Fruit fly (Drosophila melanogaster): ENCODE measurements around the gene CG9536.

CG9536 gene

DNA sequence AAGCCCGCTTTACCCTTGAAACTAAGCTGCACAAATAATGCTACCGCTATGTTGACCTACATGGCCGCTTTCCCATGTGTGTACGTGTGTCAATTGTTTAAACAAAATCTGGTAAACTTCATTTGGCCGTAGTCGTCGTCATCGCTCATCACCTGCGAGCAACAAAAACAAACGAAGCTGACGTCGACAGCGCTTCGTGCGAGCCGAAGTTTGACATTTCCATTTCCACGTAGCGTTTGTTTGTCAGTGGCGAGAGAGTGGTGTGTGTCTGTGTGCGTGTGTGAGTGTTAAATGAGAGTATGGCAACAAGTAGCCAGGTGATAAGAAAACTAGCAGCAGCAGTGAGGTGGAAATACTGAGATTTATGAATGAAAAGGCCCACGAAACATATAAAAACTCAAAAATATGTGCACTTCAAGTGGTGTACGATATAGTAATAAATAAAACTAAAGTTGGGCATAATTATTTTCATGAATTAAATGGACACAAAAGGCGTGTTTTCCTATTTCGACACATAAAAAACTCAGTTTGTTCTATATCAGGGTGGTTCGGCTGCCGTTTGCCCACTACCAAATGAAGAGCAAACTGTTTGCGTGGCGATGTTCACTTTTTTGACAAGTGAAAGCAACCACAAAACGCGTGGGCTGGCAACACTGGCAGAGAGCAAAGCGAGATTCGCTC lies 2.6 kb upstream of the CG9536 start (continued):
- TF ChIP-seq CG8281 (tag; optimal IDR thresholded peaks at IDR 0.05): no peak
- TF ChIP-seq HLH54F (GFP tag; optimal IDR thresholded peaks at IDR 0.05): no peak
- TF ChIP-seq repo (GFP tag; optimal IDR thresholded peaks at IDR 0.05): no peak
- no peak for TF ChIP-seq ara (GFP tag; IDR thresholded peaks at IDR 0.05)
- peak; percentile 61 for TF ChIP-seq CG18599 (GFP tag; optimal IDR thresholded peaks at IDR 0.05)
- TF ChIP-seq CG17359 (tag; optimal IDR thresholded peaks at IDR 0.05): peak; percentile 39
- no peak for TF ChIP-seq cad (GFP tag; optimal IDR thresholded peaks at IDR 0.05)
- no peak for TF ChIP-seq tgo (GFP tag; IDR thresholded peaks at IDR 0.05)
- TF ChIP-seq Dp (GFP tag; optimal IDR thresholded peaks at IDR 0.05): no peak
- TF ChIP-seq Dbx (GFP tag; IDR thresholded peaks at IDR 0.05): no peak
- peak; percentile 97 for TF ChIP-seq scrt (GFP tag; optimal IDR thresholded peaks at IDR 0.05)
- no peak for TF ChIP-seq Dip2 (GFP tag; IDR thresholded peaks at IDR 0.05)
- TF ChIP-seq sens-2 (GFP tag; IDR thresholded peaks at IDR 0.05): no peak
- no peak for TF ChIP-seq CG9609 (GFP tag; optimal IDR thresholded peaks at IDR 0.05)
- TF ChIP-seq Meics (GFP tag; optimal IDR thresholded peaks at IDR 0.05): peak; percentile 55
- no peak for TF ChIP-seq CG3995 (GFP tag; optimal IDR thresholded peaks at IDR 0.05)
- TF ChIP-seq CrebB (tag; optimal IDR thresholded peaks at IDR 0.05): peak; percentile 82
- TF ChIP-seq inv (GFP tag; IDR thresholded peaks at IDR 0.05; ENCODE audit: partially characterized antibody): no peak
- no peak for TF ChIP-seq dpn (GFP tag; optimal IDR thresholded peaks at IDR 0.05)
- no peak for TF ChIP-seq grn (GFP tag; optimal IDR thresholded peaks at IDR 0.05)
- TF ChIP-seq Hr3 (GFP tag; optimal IDR thresholded peaks at IDR 0.05): no peak
- TF ChIP-seq CG17385 (GFP tag; optimal IDR thresholded peaks at IDR 0.05): peak; percentile 20
- peak; percentile 51 for TF ChIP-seq Blimp-1 (GFP tag; optimal IDR thresholded peaks at IDR 0.05)
- peak; percentile 21; the same call in 1 of the 3 replicates for TF ChIP-seq dysf (GFP tag; IDR thresholded peaks at IDR 0.05)
- peak; percentile 49 for TF ChIP-seq CG4707 (GFP tag; optimal IDR thresholded peaks at IDR 0.05)
- no peak for TF ChIP-seq CG14965 (GFP tag; optimal IDR thresholded peaks at IDR 0.05; ENCODE audit: borderline replicate concordance)
- peak; percentile 83 for TF ChIP-seq CG13296 (GFP tag; optimal IDR thresholded peaks at IDR 0.05)
- TF ChIP-seq CG2202 (tag; optimal IDR thresholded peaks at IDR 0.05): no peak
- TF ChIP-seq usp (GFP tag; optimal IDR thresholded peaks at IDR 0.05): no peak
- TF ChIP-seq CG12071 (GFP tag; optimal IDR thresholded peaks at IDR 0.05): peak; percentile 80
- no peak for TF ChIP-seq Optix (GFP tag; IDR thresholded peaks at IDR 0.05)
- TF ChIP-seq CG4282 (GFP tag; optimal IDR thresholded peaks at IDR 0.05): no peak
- TF ChIP-seq CG14014 (GFP tag; IDR thresholded peaks at IDR 0.05): peak; percentile 12; the same call in 1 of the 2 replicates
- TF ChIP-seq CG7372 (GFP tag; IDR thresholded peaks at IDR 0.05): no peak
- TF ChIP-seq tap (tag; optimal IDR thresholded peaks at IDR 0.05): peak; percentile 55
- TF ChIP-seq nerfin-1 (tag; optimal IDR thresholded peaks at IDR 0.05): peak; percentile 40
- TF ChIP-seq ERR (GFP tag; optimal IDR thresholded peaks at IDR 0.05): no peak
- peak; percentile 23; the same call in 1 of the 2 replicates for TF ChIP-seq CG4360 (GFP tag; IDR thresholded peaks at IDR 0.05)
- TF ChIP-seq shn (GFP tag; optimal IDR thresholded peaks at IDR 0.05): no peak
- no peak for TF ChIP-seq CG11085 (GFP tag; IDR thresholded peaks at IDR 0.05)
- TF ChIP-seq stc (GFP tag; IDR thresholded peaks at IDR 0.05): peak; percentile 49; the same call in 1 of the 2 replicates
- no peak for TF ChIP-seq fd3F (GFP tag; optimal IDR thresholded peaks at IDR 0.05)
- no peak for TF ChIP-seq lmd (GFP tag; IDR thresholded peaks at IDR 0.05)
- TF ChIP-seq CG11695 (GFP tag; IDR thresholded peaks at IDR 0.05): peak; percentile 41; the same call in 2 of the 3 replicates
- TF ChIP-seq B-H1 (GFP tag; IDR thresholded peaks at IDR 0.05): no peak; the same call in 2 of the 3 replicates
- TF ChIP-seq H15 (GFP tag; IDR thresholded peaks at IDR 0.05): no peak
- TF ChIP-seq E2f2 (GFP tag; IDR thresholded peaks at IDR 0.05): peak; percentile 27
- peak; percentile 69 for TF ChIP-seq Adf1 (GFP tag; IDR thresholded peaks at IDR 0.05)
- TF ChIP-seq Awh (GFP tag; IDR thresholded peaks at IDR 0.05): no peak
- no peak for TF ChIP-seq ro (GFP tag; IDR thresholded peaks at IDR 0.05)
- TF ChIP-seq CG6272 (GFP tag; IDR thresholded peaks at IDR 0.05): no peak
